Fruit fly (Drosophila melanogaster): ENCODE data around the gene CG15459.

CG15459 gene

dm6 chrX:20429482-20430204 is 16.3 kb upstream of the CG15459 start, which contains the start of the genes CG11710 and mal (continued):
- TF ChIP-seq Fer2 (tag; optimal IDR thresholded peaks at IDR 0.05): peak; percentile 75
- no peak for TF ChIP-seq CG1024 (GFP tag; IDR thresholded peaks at IDR 0.05)
- TF ChIP-seq CG10565 (GFP tag; optimal IDR thresholded peaks at IDR 0.05): no peak
- TF ChIP-seq Taf1 (GFP tag; IDR thresholded peaks at IDR 0.05): peak; percentile 23; the same call in 1 of the 2 replicates
- TF ChIP-seq cad (GFP tag; optimal IDR thresholded peaks at IDR 0.05): no peak
- peak; percentile 84 for TF ChIP-seq CG4820 (GFP tag; optimal IDR thresholded peaks at IDR 0.05)
- TF ChIP-seq ato (GFP tag; IDR thresholded peaks at IDR 0.05; ENCODE audit: partially characterized antibody): no peak
- TF ChIP-seq CG7786 (GFP tag; optimal IDR thresholded peaks at IDR 0.05): peak; percentile 73
- peak; percentile 43 for TF ChIP-seq vfl (GFP tag; optimal IDR thresholded peaks at IDR 0.05)
- TF ChIP-seq CG11504 (tag; optimal IDR thresholded peaks at IDR 0.05): peak; percentile 88
- TF ChIP-seq tx (GFP tag; optimal IDR thresholded peaks at IDR 0.05): peak; percentile 39
- peak; percentile 45 for TF ChIP-seq tup (GFP tag; optimal IDR thresholded peaks at IDR 0.05)
- no peak for TF ChIP-seq yki (optimal IDR thresholded peaks at IDR 0.05)
- no peak for TF ChIP-seq CG1529 (GFP tag; optimal IDR thresholded peaks at IDR 0.05)
- TF ChIP-seq disco-r (GFP tag; optimal IDR thresholded peaks at IDR 0.05): no peak
- no peak for TF ChIP-seq ham (GFP tag; IDR thresholded peaks at IDR 0.05)
- no peak for TF ChIP-seq unpg (GFP tag; optimal IDR thresholded peaks at IDR 0.05)
- peak; percentile 37; the same call in 1 of the 2 replicates for TF ChIP-seq ara (GFP tag; IDR thresholded peaks at IDR 0.05)
- no peak for TF ChIP-seq CG17385 (GFP tag; optimal IDR thresholded peaks at IDR 0.05)
- TF ChIP-seq Bteb2 (GFP tag; optimal IDR thresholded peaks at IDR 0.05): peak; percentile 47
- no peak for TF ChIP-seq CG2875 (GFP tag; optimal IDR thresholded peaks at IDR 0.05)
- peak; percentile 64 for TF ChIP-seq pb (GFP tag; optimal IDR thresholded peaks at IDR 0.05)
- TF ChIP-seq CG4854 (GFP tag; optimal IDR thresholded peaks at IDR 0.05): peak; percentile 75
- no peak for TF ChIP-seq sd (tag; optimal IDR thresholded peaks at IDR 0.05)
- peak; percentile 79 for TF ChIP-seq Blimp-1 (GFP tag; optimal IDR thresholded peaks at IDR 0.05)
- TF ChIP-seq CG6813 (GFP tag; optimal IDR thresholded peaks at IDR 0.05): peak; percentile 51
- TF ChIP-seq CG5953 (GFP tag; IDR thresholded peaks at IDR 0.05): no peak
- TF ChIP-seq CG1832 (GFP tag; optimal IDR thresholded peaks at IDR 0.05): no peak
- no peak for TF ChIP-seq dati (GFP tag; IDR thresholded peaks at IDR 0.05)
- peak; percentile 48 for TF ChIP-seq maf-S (GFP tag; optimal IDR thresholded peaks at IDR 0.05)
- peak; percentile 62; the same call in 3 of the 4 replicates for TF ChIP-seq Dll (GFP tag; IDR thresholded peaks at IDR 0.05; ENCODE audit: partially characterized antibody)
- peak; percentile 52 for TF ChIP-seq CG31388 (GFP tag; optimal IDR thresholded peaks at IDR 0.05)
- peak; percentile 62 for TF ChIP-seq wor (GFP tag; IDR thresholded peaks at IDR 0.05)
- no peak for TF ChIP-seq CG7271 (tag; optimal IDR thresholded peaks at IDR 0.05)
- peak; percentile 84 for TF ChIP-seq Rfx (GFP tag; IDR thresholded peaks at IDR 0.05)
- peak; percentile 57; the same call in 1 of the 3 replicates for TF ChIP-seq Mrtf (GFP tag; IDR thresholded peaks at IDR 0.05)
- TF ChIP-seq CG3726 (GFP tag; IDR thresholded peaks at IDR 0.05): no peak
- TF ChIP-seq CG14441 (GFP tag; IDR thresholded peaks at IDR 0.05): peak; percentile 71
- TF ChIP-seq mld (GFP tag; IDR thresholded peaks at IDR 0.05; ENCODE audit: partially characterized antibody): no peak
- peak; percentile 30 for TF ChIP-seq CG12299 (tag; optimal IDR thresholded peaks at IDR 0.05)
- TF ChIP-seq CG7745 (tag; optimal IDR thresholded peaks at IDR 0.05): no peak
- TF ChIP-seq CG10543 (GFP tag; optimal IDR thresholded peaks at IDR 0.05): peak; percentile 62
- peak; percentile 97 for TF ChIP-seq Ets65A (GFP tag)
- TF ChIP-seq CG14014 (GFP tag; IDR thresholded peaks at IDR 0.05): peak; percentile 79
- peak; percentile 67 for TF ChIP-seq CG12155 (GFP tag; optimal IDR thresholded peaks at IDR 0.05)
- TF ChIP-seq dmrt11E (tag; optimal IDR thresholded peaks at IDR 0.05): peak; percentile 27
- no peak for TF ChIP-seq CG18619 (GFP tag; optimal IDR thresholded peaks at IDR 0.05)
- TF ChIP-seq ken (GFP tag; IDR thresholded peaks at IDR 0.05): no peak
- no peak for TF ChIP-seq aop (GFP tag; IDR thresholded peaks at IDR 0.05)
- TF ChIP-seq ranshi (GFP tag; IDR thresholded peaks at IDR 0.05): peak; percentile 60; the same call in 1 of the 2 replicates
